Fruit fly (Drosophila melanogaster): Measurements from ENCODE around the gene mRpL27.

mRpL27 gene

DNA sequence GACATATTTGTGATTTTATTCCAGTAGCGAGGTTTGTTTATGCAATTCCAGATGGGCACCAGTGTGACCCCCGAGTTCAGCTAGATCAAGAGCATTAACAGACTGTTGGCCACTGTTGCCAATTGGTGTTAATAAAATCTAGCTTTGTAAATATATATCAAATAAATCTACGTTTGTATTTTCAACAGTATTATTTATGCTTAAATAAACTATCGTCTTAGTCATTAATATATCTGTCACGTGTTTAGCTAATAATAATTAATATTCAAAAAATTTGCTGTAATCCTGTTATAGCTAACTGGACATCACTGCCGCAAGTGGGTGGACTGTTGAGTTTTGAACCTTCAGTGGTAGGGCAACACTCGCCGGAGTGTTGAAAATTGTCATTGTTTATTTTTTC, at the start of gene mRpL27, which contains the start of gene CG15435:
Gene mRpL27 (minus strand): TSS at position 96 of the 400 bp plus-strand sequence.
Gene CG15435 (plus strand): TSS at position 187 of the 400 bp plus-strand sequence.
- no peak for TF ChIP-seq CG17801 (GFP tag; optimal IDR thresholded peaks at IDR 0.05; ENCODE audit: partially characterized antibody)

- no peak for TF ChIP-seq CG17801 (GFP tag; optimal IDR thresholded peaks at IDR 0.05; ENCODE audit: partially characterized antibody)
These were observed 18.5 kb upstream of the mRpL27 start for dm6 chr2L:4477978-4478377.

DNA sequence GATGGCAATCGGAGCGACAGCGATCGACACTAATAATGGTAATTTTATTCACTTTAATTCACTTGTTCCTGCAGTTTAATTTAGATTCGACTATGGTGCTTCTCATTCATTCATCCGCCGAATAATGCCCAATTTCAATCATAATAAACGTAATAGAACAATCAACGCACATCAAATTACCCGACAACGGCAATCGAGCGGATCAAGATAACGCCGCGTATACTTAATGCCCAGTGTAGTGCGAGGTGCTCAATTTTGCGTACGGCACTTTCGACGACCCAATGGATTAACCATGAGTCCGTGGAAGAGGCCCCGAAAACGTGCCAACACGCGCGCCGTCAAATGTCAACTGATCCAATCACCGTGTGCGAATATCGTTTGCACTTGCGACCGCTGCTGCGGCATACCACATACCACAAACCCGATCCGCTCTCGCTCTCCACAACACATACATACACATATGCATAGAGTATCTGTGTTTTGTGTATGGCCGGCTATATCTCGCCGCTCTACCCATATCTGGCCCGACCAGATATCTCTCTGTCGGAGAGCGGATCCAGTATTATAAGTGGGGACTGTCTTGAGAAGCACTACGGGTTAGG, 17.3 kb upstream of the mRpL27 start, which contains the start of gene ine:
Gene ine (minus strand): TSS at position 351 of the 602 bp plus-strand sequence.
- TF ChIP-seq CG17801 (GFP tag; optimal IDR thresholded peaks at IDR 0.05; ENCODE audit: partially characterized antibody) = no peak

dm6 chr2L:4475422-4475821, 16.0 kb upstream of the mRpL27 start:
- TF ChIP-seq CG17801 (GFP tag; optimal IDR thresholded peaks at IDR 0.05; ENCODE audit: partially characterized antibody) = no peak

- peak; percentile 12 for TF ChIP-seq CG17801 (GFP tag; optimal IDR thresholded peaks at IDR 0.05; ENCODE audit: partially characterized antibody)
These were observed 5.5 kb upstream of the mRpL27 start, which contains the start of gene FIG4 for dm6 chr2L:4464946-4465345. TSS of gene FIG4 (plus strand) at chr2L:4465174.

dm6 chr2L:4463323-4463722, 3.9 kb upstream of the mRpL27 start, which contains the start of the genes CG15443 and Paris:
TSS of gene CG15443 (minus strand) at chr2L:4463447.
TSS of gene Paris (plus strand) at chr2L:4463611.
- TF ChIP-seq CG17801 (GFP tag; optimal IDR thresholded peaks at IDR 0.05; ENCODE audit: partially characterized antibody) = no peak

- peak; percentile 61 for TF ChIP-seq CG17801 (GFP tag; optimal IDR thresholded peaks at IDR 0.05; ENCODE audit: partially characterized antibody)
These were observed 1.1 kb downstream of the mRpL27 start, which contains the start of gene RpL27A for dm6 chr2L:4458119-4459056. TSS of gene RpL27A (minus strand) at chr2L:4458364.

- peak; percentile 26 for TF ChIP-seq CG17801 (GFP tag; optimal IDR thresholded peaks at IDR 0.05; ENCODE audit: partially characterized antibody)
These were observed 2.9 kb downstream of the mRpL27 start, which contains the start of gene Gs1l for dm6 chr2L:4456539-4456994. TSS of gene Gs1l (minus strand) at chr2L:4456807.

dm6 chr2L:4454009-4454689, 5.3 kb downstream of the mRpL27 start, which contains the start of the genes Secp43 and ND-B8:
TSS of gene Secp43 (minus strand) at chr2L:4454453.
TSS of gene ND-B8 (plus strand) at chr2L:4454626.
- TF ChIP-seq CG17801 (GFP tag; optimal IDR thresholded peaks at IDR 0.05; ENCODE audit: partially characterized antibody) = no peak

dm6 chr2L:4452798-4453197, 6.6 kb downstream of the mRpL27 start, which contains the start of gene CG15439:
TSS of gene CG15439 (minus strand) at chr2L:4453038.
- TF ChIP-seq CG17801 (GFP tag; optimal IDR thresholded peaks at IDR 0.05; ENCODE audit: partially characterized antibody) = no peak

- TF ChIP-seq CG17801 (GFP tag; optimal IDR thresholded peaks at IDR 0.05; ENCODE audit: partially characterized antibody) = peak; percentile 89
These were observed 10.8 kb downstream of the mRpL27 start, which contains the start of gene MFS18 for dm6 chr2L:4448582-4449016. TSS of gene MFS18 (minus strand) at chr2L:4448635.

DNA sequence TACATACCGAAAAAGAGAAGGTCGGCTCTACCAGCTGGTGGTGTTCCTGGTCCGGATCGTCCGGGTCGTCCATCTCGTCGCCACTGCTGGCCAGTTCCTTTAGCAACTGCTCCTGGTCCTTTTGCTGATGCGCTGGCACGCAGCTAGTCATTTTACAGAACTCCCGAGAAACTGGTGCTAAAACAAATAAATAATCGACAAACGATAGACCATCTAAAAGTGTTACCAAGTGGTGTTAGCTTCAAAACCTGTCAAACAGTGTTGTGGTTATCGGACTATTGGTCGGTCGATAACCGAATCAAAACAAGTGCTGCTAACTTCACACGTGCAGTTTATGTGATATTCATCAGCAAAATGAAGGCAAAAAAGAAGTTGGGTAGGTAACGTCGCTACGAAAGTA, 15.0 kb downstream of the mRpL27 start, which contains the start of the genes morgue and Elp3:
Gene morgue (minus strand): TSS at position 224 of the 400 bp plus-strand sequence.
Gene Elp3 (plus strand): TSS at position 276 of the 400 bp plus-strand sequence.
- TF ChIP-seq CG17801 (GFP tag; optimal IDR thresholded peaks at IDR 0.05; ENCODE audit: partially characterized antibody) = peak; percentile 3

DNA sequence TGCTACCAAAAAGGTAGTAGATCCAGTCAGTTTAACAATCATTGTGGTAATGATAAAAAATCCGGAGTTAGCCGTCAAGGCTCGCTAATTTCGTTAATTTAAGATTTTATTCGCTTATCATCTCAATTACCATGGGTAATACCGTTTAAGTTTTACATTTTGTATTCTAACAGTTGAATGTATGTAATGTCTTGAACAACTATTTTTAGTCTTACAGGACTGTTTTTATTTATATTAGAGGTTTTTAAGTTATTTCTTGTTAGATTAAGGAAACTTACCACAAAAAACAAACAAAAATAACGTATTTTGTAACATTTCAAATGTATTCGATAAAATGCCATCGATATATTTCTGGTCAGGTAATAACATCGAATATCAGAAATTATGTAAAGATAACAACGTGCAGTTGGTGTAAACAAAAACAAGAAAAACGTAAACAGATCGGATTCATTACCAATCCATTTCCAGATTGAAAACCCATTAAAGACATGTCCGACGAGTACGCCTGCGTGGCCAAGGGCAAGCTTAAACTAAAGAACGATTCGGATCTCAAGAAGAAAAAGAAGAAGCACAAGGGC, 17.3 kb downstream of the mRpL27 start, which contains the start of the genes Sfp24F and CG15432:
Gene Sfp24F (minus strand): TSS at position 51 of the 578 bp plus-strand sequence.
Gene CG15432 (plus strand): TSS at position 311 of the 578 bp plus-strand sequence.
- peak; percentile 14 for TF ChIP-seq CG17801 (GFP tag; optimal IDR thresholded peaks at IDR 0.05; ENCODE audit: partially characterized antibody)
